Fruit fly (Drosophila melanogaster): Measurements from ENCODE around the gene CG11600.

CG11600 gene

dm6 chr3R:12611973-12612372 is 24.4 kb upstream of the CG11600 start:
- TF ChIP-seq Hr39 (GFP tag; optimal IDR thresholded peaks at IDR 0.05), result no peak
- no peak for TF ChIP-seq svp (GFP tag)
- TF ChIP-seq Eip78C (GFP tag), result no peak
- no peak for TF ChIP-seq fd85E (GFP tag; optimal IDR thresholded peaks at IDR 0.05)
- TF ChIP-seq Met (GFP tag; optimal IDR thresholded peaks at IDR 0.05), result no peak
- TF ChIP-seq Blimp-1 (GFP tag; optimal IDR thresholded peaks at IDR 0.05), result no peak
- TF ChIP-seq pdm3 (GFP tag; optimal IDR thresholded peaks at IDR 0.05), result no peak
- TF ChIP-seq CG1621 (tag; optimal IDR thresholded peaks at IDR 0.05), result no peak
- no peak for TF ChIP-seq Ets96B (tag; optimal IDR thresholded peaks at IDR 0.05)
- no peak for TF ChIP-seq CG10631 (GFP tag; optimal IDR thresholded peaks at IDR 0.05)
- no peak for TF ChIP-seq CG11902 (GFP tag; optimal IDR thresholded peaks at IDR 0.05)
- TF ChIP-seq acj6 (GFP tag; optimal IDR thresholded peaks at IDR 0.05), result no peak
- TF ChIP-seq CG9139 (GFP tag; optimal IDR thresholded peaks at IDR 0.05), result no peak
- no peak for TF ChIP-seq esn (GFP tag; optimal IDR thresholded peaks at IDR 0.05)
- TF ChIP-seq salr (GFP tag; optimal IDR thresholded peaks at IDR 0.05), result no peak
- no peak for TF ChIP-seq CG6792 (GFP tag; optimal IDR thresholded peaks at IDR 0.05)
- no peak for TF ChIP-seq CG3032 (tag; optimal IDR thresholded peaks at IDR 0.05)
- TF ChIP-seq CG10669 (GFP tag; optimal IDR thresholded peaks at IDR 0.05), result no peak

- TF ChIP-seq eg (GFP tag; IDR thresholded peaks at IDR 0.05) (no peak), CG7368 (GFP tag; optimal IDR thresholded peaks at IDR 0.05) (no peak), Hr39 (GFP tag; optimal IDR thresholded peaks at IDR 0.05) (no peak), fkh (GFP tag; optimal IDR thresholded peaks at IDR 0.05) (no peak), salr (GFP tag; optimal IDR thresholded peaks at IDR 0.05) (no peak), Smox (GFP tag; optimal IDR thresholded peaks at IDR 0.05) (no peak), CG11902 (GFP tag; optimal IDR thresholded peaks at IDR 0.05) (no peak), pdm3 (GFP tag; optimal IDR thresholded peaks at IDR 0.05) (no peak), Eip93F (GFP tag; optimal IDR thresholded peaks at IDR 0.05) (no peak), vri (GFP tag; optimal IDR thresholded peaks at IDR 0.05) (no peak), CG6854 (GFP tag; optimal IDR thresholded peaks at IDR 0.05) (no peak), Eip78C (GFP tag) (no peak), Sox15 (GFP tag; optimal IDR thresholded peaks at IDR 0.05) (no peak), CG32006 (GFP tag; optimal IDR thresholded peaks at IDR 0.05) (no peak), Hr4 (GFP tag; optimal IDR thresholded peaks at IDR 0.05) (no peak), fd85E (GFP tag; optimal IDR thresholded peaks at IDR 0.05) (no peak)
These were observed 20.8 kb upstream of the CG11600 start for dm6 chr3R:12615553-12615952.

DNA sequence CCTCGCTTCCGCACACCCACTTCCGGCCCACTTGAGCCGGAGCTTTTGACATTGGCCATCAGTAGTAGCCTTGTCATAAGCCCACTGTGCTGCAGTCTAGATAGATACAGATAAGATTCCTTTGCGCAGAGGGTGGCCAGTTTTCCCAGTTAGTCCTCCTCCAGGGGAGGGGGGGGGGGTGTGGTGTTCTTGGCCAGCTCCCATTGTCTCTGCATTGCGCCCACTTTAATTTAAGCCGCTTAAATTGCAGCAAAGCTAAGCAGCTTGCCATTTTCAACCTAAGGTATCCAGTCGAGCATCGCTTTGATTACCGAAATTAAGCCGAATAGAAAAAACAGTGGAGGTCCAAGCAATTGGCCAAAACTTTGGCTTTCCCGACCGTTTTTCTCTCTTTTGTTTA is 13.6 kb upstream of the CG11600 start:
- TF ChIP-seq CG11294 (GFP tag; IDR thresholded peaks at IDR 0.05) (no peak), eg (GFP tag; IDR thresholded peaks at IDR 0.05) (no peak), CG34406 (GFP tag; optimal IDR thresholded peaks at IDR 0.05) (no peak), topi (GFP tag; optimal IDR thresholded peaks at IDR 0.05) (no peak), Lpt (GFP tag; optimal IDR thresholded peaks at IDR 0.05) (no peak), Hr38 (GFP tag; optimal IDR thresholded peaks at IDR 0.05) (no peak), dsx (GFP tag; optimal IDR thresholded peaks at IDR 0.05; ENCODE audit: poor library complexity, severe bottlenecking) (no peak), Ets21C (GFP tag; optimal IDR thresholded peaks at IDR 0.05) (no peak), esn (GFP tag; optimal IDR thresholded peaks at IDR 0.05) (no peak), Sox15 (GFP tag; optimal IDR thresholded peaks at IDR 0.05) (no peak), CG6854 (GFP tag; optimal IDR thresholded peaks at IDR 0.05) (no peak), CG6276 (GFP tag; optimal IDR thresholded peaks at IDR 0.05) (no peak), OdsH (GFP tag; optimal IDR thresholded peaks at IDR 0.05) (no peak), acj6 (GFP tag; optimal IDR thresholded peaks at IDR 0.05) (no peak), CG11902 (GFP tag; optimal IDR thresholded peaks at IDR 0.05) (no peak), cyc (GFP tag; optimal IDR thresholded peaks at IDR 0.05) (no peak), CG16779 (tag; optimal IDR thresholded peaks at IDR 0.05) (no peak), Eip75B (GFP tag; optimal IDR thresholded peaks at IDR 0.05) (no peak), Met (GFP tag; optimal IDR thresholded peaks at IDR 0.05) (no peak), CG3919 (GFP tag; optimal IDR thresholded peaks at IDR 0.05) (no peak)
